Fruit fly (Drosophila melanogaster): Measurements from ENCODE around the gene CG6700.
A peak's percentile ranks its signal among the peaks of the same experiment; 100 is the strongest.

Gene CG6700

DNA sequence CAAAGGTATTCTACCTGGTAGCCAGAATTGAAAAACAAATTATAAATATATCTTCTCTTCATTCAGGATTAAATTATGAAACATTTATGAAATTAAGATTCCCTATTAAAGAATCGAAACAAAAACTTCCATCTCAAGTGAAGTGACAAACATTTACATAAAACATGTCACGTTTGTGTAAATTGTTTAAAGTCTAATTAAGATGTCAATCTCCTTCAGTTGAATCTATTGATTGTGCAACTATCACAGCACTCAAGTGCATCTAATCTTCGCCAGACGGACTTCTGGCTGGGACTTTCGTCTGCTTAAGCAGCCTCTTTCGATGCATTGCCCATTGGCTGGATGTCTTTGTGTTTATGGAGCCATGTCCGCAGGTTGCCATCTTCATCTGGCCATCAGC is 50.3 kb downstream of the CG6700 start:
- TF ChIP-seq esn (GFP tag; optimal IDR thresholded peaks at IDR 0.05) (peak; percentile 6), CG11762 (GFP tag; optimal IDR thresholded peaks at IDR 0.05; ENCODE audit: insufficient read depth) (no peak), CG1621 (tag; optimal IDR thresholded peaks at IDR 0.05) (no peak), svp (GFP tag) (peak; percentile 44), Met (GFP tag; optimal IDR thresholded peaks at IDR 0.05) (peak; percentile 33), Smox (GFP tag; optimal IDR thresholded peaks at IDR 0.05) (peak; percentile 7), Eip78C (GFP tag) (peak; percentile 68), CG3919 (GFP tag; optimal IDR thresholded peaks at IDR 0.05) (peak; percentile 3), CG15336 (GFP tag; IDR thresholded peaks at IDR 0.05) (no peak), CG10631 (GFP tag; optimal IDR thresholded peaks at IDR 0.05) (peak; percentile 28), CG3032 (tag; optimal IDR thresholded peaks at IDR 0.05) (peak; percentile 12), Sox14 (GFP tag; optimal IDR thresholded peaks at IDR 0.05) (peak; percentile 18)

DNA sequence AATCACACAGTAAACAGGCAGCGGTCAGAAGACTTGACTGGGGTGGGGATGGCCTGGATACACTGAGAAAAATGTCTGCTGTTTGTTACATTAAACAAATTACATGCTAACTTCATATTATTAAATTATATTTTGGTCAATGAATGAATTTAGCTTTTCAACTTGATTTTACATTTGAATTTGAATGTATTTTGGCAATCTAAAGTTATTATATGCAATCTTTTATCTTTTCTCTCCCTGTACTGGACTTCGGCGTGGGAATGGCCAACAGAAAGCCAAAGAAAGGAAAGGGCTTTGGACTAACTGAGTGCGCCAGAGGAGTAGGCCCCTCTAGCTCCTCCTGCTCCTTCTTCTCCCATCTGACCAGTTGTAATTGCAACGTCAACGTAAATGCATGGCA is 51.1 kb downstream of the CG6700 start:
- TF ChIP-seq net (GFP tag; optimal IDR thresholded peaks at IDR 0.05), result peak; percentile 46
- TF ChIP-seq Eip75B (GFP tag; optimal IDR thresholded peaks at IDR 0.05), result peak; percentile 80
- TF ChIP-seq Hr4 (GFP tag; optimal IDR thresholded peaks at IDR 0.05), result no peak
- peak; percentile 68 for TF ChIP-seq Sox102F (GFP tag; optimal IDR thresholded peaks at IDR 0.05)
- peak; percentile 65 for TF ChIP-seq Hr39 (GFP tag; optimal IDR thresholded peaks at IDR 0.05)
- peak; percentile 91 for TF ChIP-seq svp (GFP tag)
- peak; percentile 51 for TF ChIP-seq Ets21C (GFP tag; optimal IDR thresholded peaks at IDR 0.05)
- TF ChIP-seq OdsH (GFP tag; optimal IDR thresholded peaks at IDR 0.05), result peak; percentile 46
- TF ChIP-seq vri (GFP tag; optimal IDR thresholded peaks at IDR 0.05), result peak; percentile 43
- peak; percentile 69 for TF ChIP-seq topi (GFP tag; optimal IDR thresholded peaks at IDR 0.05)
- TF ChIP-seq dac (GFP tag; optimal IDR thresholded peaks at IDR 0.05), result no peak
- peak; percentile 14 for TF ChIP-seq CG1621 (tag; optimal IDR thresholded peaks at IDR 0.05)
- TF ChIP-seq acj6 (GFP tag; optimal IDR thresholded peaks at IDR 0.05), result peak; percentile 47
- peak; percentile 60 for TF ChIP-seq CG3919 (GFP tag; optimal IDR thresholded peaks at IDR 0.05)
- peak; percentile 62 for TF ChIP-seq Sox14 (GFP tag; optimal IDR thresholded peaks at IDR 0.05)
- TF ChIP-seq Eip78C (GFP tag), result peak; percentile 90
- peak; percentile 78 for TF ChIP-seq Met (GFP tag; optimal IDR thresholded peaks at IDR 0.05)
- TF ChIP-seq CG32006 (GFP tag; optimal IDR thresholded peaks at IDR 0.05), result peak; percentile 36
- peak; percentile 58 for TF ChIP-seq CG15336 (GFP tag; IDR thresholded peaks at IDR 0.05)
- peak in 1 of 2 experiments; percentile 13 for TF ChIP-seq salr (GFP tag; optimal IDR thresholded peaks at IDR 0.05)
- no peak for TF ChIP-seq CG6276 (GFP tag; optimal IDR thresholded peaks at IDR 0.05)
- peak; percentile 42; the same call in 1 of the 2 replicates for TF ChIP-seq Gug (GFP tag; IDR thresholded peaks at IDR 0.05)
- TF ChIP-seq fkh (GFP tag; optimal IDR thresholded peaks at IDR 0.05), result no peak
- TF ChIP-seq Eip93F (GFP tag; optimal IDR thresholded peaks at IDR 0.05), result peak; percentile 33
- TF ChIP-seq CG10631 (GFP tag; optimal IDR thresholded peaks at IDR 0.05), result peak; percentile 56
- peak; percentile 46 for TF ChIP-seq CG3032 (tag; optimal IDR thresholded peaks at IDR 0.05)
- peak; percentile 46 for TF ChIP-seq spab (GFP tag; optimal IDR thresholded peaks at IDR 0.05)
- peak; percentile 1 for TF ChIP-seq fd59A (GFP tag; optimal IDR thresholded peaks at IDR 0.05)
- TF ChIP-seq eg (GFP tag; IDR thresholded peaks at IDR 0.05), result no peak
- no peak for TF ChIP-seq CG8632 (GFP tag; optimal IDR thresholded peaks at IDR 0.05)
- peak; percentile 14 for TF ChIP-seq CG10669 (GFP tag; optimal IDR thresholded peaks at IDR 0.05)
- peak; percentile 41 for TF ChIP-seq CG16779 (tag; optimal IDR thresholded peaks at IDR 0.05)
- TF ChIP-seq ss (GFP tag; optimal IDR thresholded peaks at IDR 0.05), result peak in 1 of 2 experiments; percentile 49
- TF ChIP-seq Smox (GFP tag; optimal IDR thresholded peaks at IDR 0.05), result peak; percentile 80
- peak; percentile 2 for TF ChIP-seq CG8319 (GFP tag; optimal IDR thresholded peaks at IDR 0.05)
- TF ChIP-seq lz (GFP tag; optimal IDR thresholded peaks at IDR 0.05), result peak; percentile 74
- peak; percentile 62 for TF ChIP-seq CG6792 (GFP tag; optimal IDR thresholded peaks at IDR 0.05)
- TF ChIP-seq CG11902 (GFP tag; optimal IDR thresholded peaks at IDR 0.05), result peak; percentile 38
- TF ChIP-seq Sox15 (GFP tag; optimal IDR thresholded peaks at IDR 0.05), result no peak
- peak; percentile 67; the same call in 2 of the 3 replicates for TF ChIP-seq CG6163 (GFP tag; IDR thresholded peaks at IDR 0.05)
- peak; percentile 56 for TF ChIP-seq CG34406 (GFP tag; optimal IDR thresholded peaks at IDR 0.05)
- TF ChIP-seq CG6808 (GFP tag; optimal IDR thresholded peaks at IDR 0.05), result peak; percentile 57
- peak; percentile 74 for TF ChIP-seq cyc (GFP tag; optimal IDR thresholded peaks at IDR 0.05)
- no peak for TF ChIP-seq CG11762 (GFP tag; optimal IDR thresholded peaks at IDR 0.05; ENCODE audit: insufficient read depth)
- TF ChIP-seq CG31627 (GFP tag; optimal IDR thresholded peaks at IDR 0.05), result peak; percentile 59
- peak; percentile 38 for TF ChIP-seq pdm3 (GFP tag; optimal IDR thresholded peaks at IDR 0.05)
- TF ChIP-seq dsx (GFP tag; optimal IDR thresholded peaks at IDR 0.05; ENCODE audit: poor library complexity, severe bottlenecking), result peak; percentile 21

Data from whole organism, prepupa.